Comparison of ENCODE assay signal across 1 fruit fly cellular context in genomic region chr2L:11807697-11808226, dm6.
TF ChIP-seq lines count a peak whose summit lies in the region.

No protein-coding gene starts in this region.

TF ChIP-seq in whole organism, embryonic, 481 proteins besides CTCF, POLR2A, EP300 and RAD21 (continued from another document and continues in another):
- TF ChIP-seq CG18011 (GFP tag; optimal IDR thresholded peaks at IDR 0.05; lab: Kevin White, UChicago) = no peak
- TF ChIP-seq Oli (tag; optimal IDR thresholded peaks at IDR 0.05; lab: Kevin White, UChicago) = no peak
- no peak for TF ChIP-seq cato (GFP tag; optimal IDR thresholded peaks at IDR 0.05; lab: Kevin White, UChicago; ENCODE audit: borderline replicate concordance)
- TF ChIP-seq twi (tag; optimal IDR thresholded peaks at IDR 0.05; lab: Kevin White, UChicago) = no peak
- TF ChIP-seq CG11085 (GFP tag; IDR thresholded peaks at IDR 0.05; lab: Robert Waterston, UW) = no peak
- TF ChIP-seq CG16813 (GFP tag; IDR thresholded peaks at IDR 0.05; lab: Robert Waterston, UW; ENCODE audit: partially characterized antibody) = no peak
- no peak for TF ChIP-seq CG10979 (tag; optimal IDR thresholded peaks at IDR 0.05; lab: Kevin White, UChicago)
- peak in 1 of 2 experiments; percentile 5 for TF ChIP-seq dpn (GFP tag; optimal IDR thresholded peaks at IDR 0.05; lab: Kevin White, UChicago)
- TF ChIP-seq CG7372 (GFP tag; IDR thresholded peaks at IDR 0.05; lab: Robert Waterston, UW) = no peak
- TF ChIP-seq Abd-B (GFP tag; optimal IDR thresholded peaks at IDR 0.05; lab: Kevin White, UChicago) = no peak
- TF ChIP-seq CG15269 (tag; optimal IDR thresholded peaks at IDR 0.05; lab: Kevin White, UChicago) = no peak
- no peak for TF ChIP-seq CG10209 (GFP tag; optimal IDR thresholded peaks at IDR 0.05; lab: Kevin White, UChicago)
- TF ChIP-seq wdn (GFP tag; IDR thresholded peaks at IDR 0.05; lab: Robert Waterston, UW) = no peak
- 0 out of 2 replicates have a peak, but pooled peaks have one; percentile 23 for TF ChIP-seq Dref (GFP tag; IDR thresholded peaks at IDR 0.05; lab: Robert Waterston, UW)
- peak; percentile 24; the same call in 1 of the 3 replicates for TF ChIP-seq CG34224 (GFP tag; IDR thresholded peaks at IDR 0.05; lab: Robert Waterston, UW; ENCODE audit: partially characterized antibody)
- TF ChIP-seq ATbp (GFP tag; optimal IDR thresholded peaks at IDR 0.05; lab: Kevin White, UChicago) = no peak
- no peak for TF ChIP-seq ken (GFP tag; IDR thresholded peaks at IDR 0.05; lab: Robert Waterston, UW)
- TF ChIP-seq vfl (GFP tag; optimal IDR thresholded peaks at IDR 0.05; lab: Kevin White, UChicago) = no peak
- peak; percentile 55 for TF ChIP-seq Nf-YC (tag; optimal IDR thresholded peaks at IDR 0.05; lab: Kevin White, UChicago)
- TF ChIP-seq CG8478 (optimal IDR thresholded peaks at IDR 0.05; lab: Kevin White, UChicago) = peak; percentile 80
- no peak for TF ChIP-seq aop (GFP tag; IDR thresholded peaks at IDR 0.05; lab: Robert Waterston, UW)
- no peak for TF ChIP-seq jumu (GFP tag; optimal IDR thresholded peaks at IDR 0.05; lab: Kevin White, UChicago)
- 0 out of 2 replicates have a peak, but pooled peaks have one; percentile 42 for TF ChIP-seq ara (GFP tag; IDR thresholded peaks at IDR 0.05; lab: Robert Waterston, UW)
- peak; percentile 98 for TF ChIP-seq cg (GFP tag; optimal IDR thresholded peaks at IDR 0.05; lab: Kevin White, UChicago)
- no peak for TF ChIP-seq CG33213 (GFP tag; optimal IDR thresholded peaks at IDR 0.05; lab: Kevin White, UChicago)
- no peak for TF ChIP-seq mld (GFP tag; IDR thresholded peaks at IDR 0.05; lab: Robert Waterston, UW; ENCODE audit: partially characterized antibody)
- TF ChIP-seq kah (GFP tag; optimal IDR thresholded peaks at IDR 0.05; lab: Kevin White, UChicago) = peak; percentile 5
- TF ChIP-seq CG13894 (tag; optimal IDR thresholded peaks at IDR 0.05; lab: Kevin White, UChicago) = peak; percentile 78
- no peak for TF ChIP-seq stc (GFP tag; IDR thresholded peaks at IDR 0.05; lab: Robert Waterston, UW)
- no peak for TF ChIP-seq CG30020 (tag; optimal IDR thresholded peaks at IDR 0.05; lab: Kevin White, UChicago)
- peak; percentile 44 for TF ChIP-seq B-H2 (GFP tag; optimal IDR thresholded peaks at IDR 0.05; lab: Kevin White, UChicago)
- no peak for TF ChIP-seq Sry-δ (GFP tag; optimal IDR thresholded peaks at IDR 0.05; lab: Kevin White, UChicago)
- TF ChIP-seq Aef1 (GFP tag; IDR thresholded peaks at IDR 0.05; lab: Robert Waterston, UW) = no peak
- no peak for TF ChIP-seq CG4424 (GFP tag; optimal IDR thresholded peaks at IDR 0.05; lab: Kevin White, UChicago)
- no peak for TF ChIP-seq CG12236 (GFP tag; optimal IDR thresholded peaks at IDR 0.05; lab: Kevin White, UChicago)
- peak; percentile 18 for TF ChIP-seq shn (GFP tag; optimal IDR thresholded peaks at IDR 0.05; lab: Kevin White, UChicago)
- TF ChIP-seq exex (tag; optimal IDR thresholded peaks at IDR 0.05; lab: Kevin White, UChicago) = peak; percentile 37
- TF ChIP-seq CG4730 (GFP tag; IDR thresholded peaks at IDR 0.05; lab: Robert Waterston, UW) = no peak
- TF ChIP-seq CG3726 (GFP tag; IDR thresholded peaks at IDR 0.05; lab: Robert Waterston, UW) = no peak
- peak; percentile 57 for TF ChIP-seq onecut (GFP tag; IDR thresholded peaks at IDR 0.05; lab: Robert Waterston, UW)
- TF ChIP-seq CG8359 (GFP tag; optimal IDR thresholded peaks at IDR 0.05; lab: Kevin White, UChicago; ENCODE audit: borderline replicate concordance) = no peak
- no peak for TF ChIP-seq CG14965 (GFP tag; optimal IDR thresholded peaks at IDR 0.05; lab: Kevin White, UChicago; ENCODE audit: borderline replicate concordance)
- no peak for TF ChIP-seq Hr39 (optimal IDR thresholded peaks at IDR 0.05; lab: Kevin White, UChicago)
- peak; percentile 14 for TF ChIP-seq CG8924 (tag; optimal IDR thresholded peaks at IDR 0.05; lab: Kevin White, UChicago)
- no peak for TF ChIP-seq Doc3 (GFP tag; IDR thresholded peaks at IDR 0.05; lab: Robert Waterston, UW; ENCODE audit: partially characterized antibody)
- peak; percentile 52 for TF ChIP-seq CG34376 (GFP tag; optimal IDR thresholded peaks at IDR 0.05; lab: Kevin White, UChicago)
- peak; percentile 94 for TF ChIP-seq Med (GFP tag; lab: Kevin White, UChicago)
- peak; percentile 25 for TF ChIP-seq pzg (GFP tag; optimal IDR thresholded peaks at IDR 0.05; lab: Kevin White, UChicago)
- TF ChIP-seq oc (tag; optimal IDR thresholded peaks at IDR 0.05; lab: Kevin White, UChicago) = no peak
- no peak for TF ChIP-seq Ssrp (tag; optimal IDR thresholded peaks at IDR 0.05; lab: Kevin White, UChicago)
- TF ChIP-seq CG1529 (GFP tag; optimal IDR thresholded peaks at IDR 0.05; lab: Kevin White, UChicago) = no peak
- peak; percentile 65; the same call in 2 of the 3 replicates for TF ChIP-seq so (GFP tag; IDR thresholded peaks at IDR 0.05; lab: Robert Waterston, UW)
- no peak for TF ChIP-seq bowl (GFP tag; IDR thresholded peaks at IDR 0.05; lab: Robert Waterston, UW)
- TF ChIP-seq az2 (GFP tag; optimal IDR thresholded peaks at IDR 0.05; lab: Kevin White, UChicago) = no peak
- TF ChIP-seq gt (GFP tag; IDR thresholded peaks at IDR 0.05; lab: Robert Waterston, UW) = no peak
- no peak for TF ChIP-seq Chrac-16 (GFP tag; optimal IDR thresholded peaks at IDR 0.05; lab: Kevin White, UChicago)
- peak; percentile 65 for TF ChIP-seq lab (GFP tag; optimal IDR thresholded peaks at IDR 0.05; lab: Kevin White, UChicago)
- no peak for TF ChIP-seq CG6689 (GFP tag; IDR thresholded peaks at IDR 0.05; lab: Robert Waterston, UW)
- TF ChIP-seq TFAM (GFP tag; optimal IDR thresholded peaks at IDR 0.05; lab: Kevin White, UChicago) = no peak
- no peak for TF ChIP-seq tup (GFP tag; optimal IDR thresholded peaks at IDR 0.05; lab: Kevin White, UChicago)
- TF ChIP-seq lola (GFP tag; optimal IDR thresholded peaks at IDR 0.05; lab: Kevin White, UChicago) = peak in 1 of 3 experiments; percentile 83
- TF ChIP-seq cwo (GFP tag; optimal IDR thresholded peaks at IDR 0.05; lab: Kevin White, UChicago) = no peak
- TF ChIP-seq CG17186 (GFP tag; optimal IDR thresholded peaks at IDR 0.05; lab: Kevin White, UChicago) = no peak
- no peak for TF ChIP-seq pum (GFP tag; optimal IDR thresholded peaks at IDR 0.05; lab: Kevin White, UChicago)
- TF ChIP-seq da (GFP tag; optimal IDR thresholded peaks at IDR 0.05; lab: Kevin White, UChicago) = no peak
- TF ChIP-seq sens (GFP tag; lab: Kevin White, UChicago) = peak; percentile 88
- TF ChIP-seq bsh (GFP tag; optimal IDR thresholded peaks at IDR 0.05; lab: Kevin White, UChicago) = peak in 1 of 2 experiments; percentile 18
- TF ChIP-seq lov (optimal IDR thresholded peaks at IDR 0.05; lab: Kevin White, UChicago) = no peak
- 0 out of 3 replicates have a peak, but pooled peaks have one; percentile 50 for TF ChIP-seq lov (GFP tag; IDR thresholded peaks at IDR 0.05; lab: Robert Waterston, UW)
- no peak for TF ChIP-seq ham (GFP tag; IDR thresholded peaks at IDR 0.05; lab: Robert Waterston, UW)
- TF ChIP-seq PHDP (tag; optimal IDR thresholded peaks at IDR 0.05; lab: Kevin White, UChicago) = no peak
- TF ChIP-seq B-H1 (GFP tag; IDR thresholded peaks at IDR 0.05; lab: Robert Waterston, UW) = no peak
- TF ChIP-seq CG32532 (GFP tag; IDR thresholded peaks at IDR 0.05; lab: Robert Waterston, UW) = peak; percentile 34; the same call in 1 of the 2 replicates
- TF ChIP-seq CG11723 (GFP tag; optimal IDR thresholded peaks at IDR 0.05; lab: Kevin White, UChicago) = no peak
- no peak for TF ChIP-seq CG18262 (tag; optimal IDR thresholded peaks at IDR 0.05; lab: Kevin White, UChicago)
- peak; percentile 8 for TF ChIP-seq NfI (GFP tag; optimal IDR thresholded peaks at IDR 0.05; lab: Kevin White, UChicago)
- TF ChIP-seq sna (GFP tag; IDR thresholded peaks at IDR 0.05; lab: Robert Waterston, UW; ENCODE audit: partially characterized antibody) = no peak
- no peak for TF ChIP-seq chn (GFP tag; optimal IDR thresholded peaks at IDR 0.05; lab: Kevin White, UChicago)
- no peak for TF ChIP-seq CG6854 (GFP tag; optimal IDR thresholded peaks at IDR 0.05; lab: Kevin White, UChicago)
- TF ChIP-seq CG9437 (GFP tag; optimal IDR thresholded peaks at IDR 0.05; lab: Kevin White, UChicago) = no peak
- peak; percentile 61 for TF ChIP-seq nom (GFP tag; optimal IDR thresholded peaks at IDR 0.05; lab: Kevin White, UChicago)
- TF ChIP-seq CG3995 (GFP tag; optimal IDR thresholded peaks at IDR 0.05; lab: Kevin White, UChicago) = no peak
- no peak for TF ChIP-seq fru (optimal IDR thresholded peaks at IDR 0.05; lab: Kevin White, UChicago)
- TF ChIP-seq luna (GFP tag; optimal IDR thresholded peaks at IDR 0.05; lab: Kevin White, UChicago) = no peak
- no peak for TF ChIP-seq dmrt99B (tag; optimal IDR thresholded peaks at IDR 0.05; lab: Kevin White, UChicago)
- no peak for TF ChIP-seq CG14667 (GFP tag; IDR thresholded peaks at IDR 0.05; lab: Robert Waterston, UW)
- no peak for TF ChIP-seq NC2β (GFP tag; optimal IDR thresholded peaks at IDR 0.05; lab: Kevin White, UChicago)
- no peak for TF ChIP-seq hbn (GFP tag; IDR thresholded peaks at IDR 0.05; lab: Robert Waterston, UW; ENCODE audit: partially characterized antibody)
- 0 out of 3 replicates have a peak, but pooled peaks have one; percentile 31 for TF ChIP-seq zen2 (GFP tag; IDR thresholded peaks at IDR 0.05; lab: Robert Waterston, UW; ENCODE audit: partially characterized antibody)
- TF ChIP-seq nerfin-2 (GFP tag; IDR thresholded peaks at IDR 0.05; lab: Robert Waterston, UW; ENCODE audit: partially characterized antibody) = no peak
- TF ChIP-seq CkIIα-i1 (GFP tag; IDR thresholded peaks at IDR 0.05; lab: Robert Waterston, UW) = no peak
- peak; percentile 65 for TF ChIP-seq mirr (GFP tag; optimal IDR thresholded peaks at IDR 0.05; lab: Kevin White, UChicago)
- TF ChIP-seq slbo (GFP tag; IDR thresholded peaks at IDR 0.05; lab: Robert Waterston, UW) = peak; percentile 45; the same call in 1 of the 2 replicates
- TF ChIP-seq CG12769 (tag; optimal IDR thresholded peaks at IDR 0.05; lab: Kevin White, UChicago) = peak; percentile 88
- no peak; the same call in 1 of the 2 replicates for TF ChIP-seq ranshi (GFP tag; IDR thresholded peaks at IDR 0.05; lab: Robert Waterston, UW)
- peak; percentile 67; the same call in 1 of the 2 replicates for TF ChIP-seq chm (GFP tag; IDR thresholded peaks at IDR 0.05; lab: Robert Waterston, UW)
- no peak for TF ChIP-seq Camta (GFP tag; optimal IDR thresholded peaks at IDR 0.05; lab: Kevin White, UChicago)
- no peak for TF ChIP-seq Fer1 (GFP tag; optimal IDR thresholded peaks at IDR 0.05; lab: Kevin White, UChicago)
- TF ChIP-seq Hr3 (GFP tag; optimal IDR thresholded peaks at IDR 0.05; lab: Kevin White, UChicago) = no peak
- TF ChIP-seq CG9932 (GFP tag; IDR thresholded peaks at IDR 0.05; lab: Robert Waterston, UW) = 0 out of 2 replicates have a peak, but pooled peaks have one; percentile 8
- TF ChIP-seq hth (optimal IDR thresholded peaks at IDR 0.05; lab: Kevin White, UChicago) = no peak
- no peak for TF ChIP-seq NK7.1 (GFP tag; optimal IDR thresholded peaks at IDR 0.05; lab: Kevin White, UChicago)
- TF ChIP-seq abd-A (tag; optimal IDR thresholded peaks at IDR 0.05; lab: Kevin White, UChicago) = peak; percentile 95
- no peak for TF ChIP-seq Ptx1 (GFP tag; IDR thresholded peaks at IDR 0.05; lab: Robert Waterston, UW)
- 0 out of 2 replicates have a peak, but pooled peaks have one; percentile 10 for TF ChIP-seq CG11247 (GFP tag; IDR thresholded peaks at IDR 0.05; lab: Robert Waterston, UW)
- TF ChIP-seq CG10321 (GFP tag; IDR thresholded peaks at IDR 0.05; lab: Robert Waterston, UW) = no peak
- TF ChIP-seq CG6813 (GFP tag; optimal IDR thresholded peaks at IDR 0.05; lab: Kevin White, UChicago) = no peak
- no peak for TF ChIP-seq klu (GFP tag; IDR thresholded peaks at IDR 0.05; lab: Robert Waterston, UW)
- no peak for TF ChIP-seq CG13123 (GFP tag; optimal IDR thresholded peaks at IDR 0.05; lab: Kevin White, UChicago)
- no peak for TF ChIP-seq prd (optimal IDR thresholded peaks at IDR 0.05; lab: Kevin White, UChicago)
- TF ChIP-seq prd (GFP tag; IDR thresholded peaks at IDR 0.05; lab: Robert Waterston, UW) = no peak
- no peak for TF ChIP-seq org-1 (GFP tag; optimal IDR thresholded peaks at IDR 0.05; lab: Kevin White, UChicago)
- peak; percentile 19 for TF ChIP-seq Dip3 (GFP tag; optimal IDR thresholded peaks at IDR 0.05; lab: Kevin White, UChicago)
- TF ChIP-seq zen (tag; optimal IDR thresholded peaks at IDR 0.05; lab: Kevin White, UChicago) = no peak
- no peak for TF ChIP-seq BtbVII (GFP tag; optimal IDR thresholded peaks at IDR 0.05; lab: Kevin White, UChicago)
- TF ChIP-seq dmrt11E (tag; optimal IDR thresholded peaks at IDR 0.05; lab: Kevin White, UChicago) = no peak
- TF ChIP-seq mam (GFP tag; optimal IDR thresholded peaks at IDR 0.05; lab: Kevin White, UChicago) = peak; percentile 18
- no peak for TF ChIP-seq CG7357 (GFP tag; IDR thresholded peaks at IDR 0.05; lab: Robert Waterston, UW)
- TF ChIP-seq knrl (GFP tag; IDR thresholded peaks at IDR 0.05; lab: Robert Waterston, UW; ENCODE audit: partially characterized antibody) = peak; percentile 25; the same call in 1 of the 3 replicates
- no peak for TF ChIP-seq CG13775 (GFP tag; optimal IDR thresholded peaks at IDR 0.05; lab: Kevin White, UChicago)
- TF ChIP-seq CG5953 (GFP tag; IDR thresholded peaks at IDR 0.05; lab: Robert Waterston, UW) = no peak
- peak; percentile 16 for TF ChIP-seq zf30C (GFP tag; optimal IDR thresholded peaks at IDR 0.05; lab: Kevin White, UChicago)
- peak; percentile 9 for TF ChIP-seq CG12219 (GFP tag; optimal IDR thresholded peaks at IDR 0.05; lab: Kevin White, UChicago)
- TF ChIP-seq CG31365 (tag; optimal IDR thresholded peaks at IDR 0.05; lab: Kevin White, UChicago) = no peak
- no peak for TF ChIP-seq CG8388 (GFP tag; optimal IDR thresholded peaks at IDR 0.05; lab: Kevin White, UChicago)
- TF ChIP-seq Sry-β (GFP tag; optimal IDR thresholded peaks at IDR 0.05; lab: Kevin White, UChicago) = no peak
- peak; percentile 61 for TF ChIP-seq HmgD (GFP tag; optimal IDR thresholded peaks at IDR 0.05; lab: Kevin White, UChicago)
- 0 out of 2 replicates have a peak, but pooled peaks have one; percentile 30 for TF ChIP-seq cas (GFP tag; IDR thresholded peaks at IDR 0.05; lab: Robert Waterston, UW)
- TF ChIP-seq CG16779 (GFP tag; IDR thresholded peaks at IDR 0.05; lab: Robert Waterston, UW) = peak; percentile 85
- TF ChIP-seq sd (tag; optimal IDR thresholded peaks at IDR 0.05; lab: Kevin White, UChicago) = peak; percentile 84
- TF ChIP-seq CG12942 (GFP tag; optimal IDR thresholded peaks at IDR 0.05; lab: Kevin White, UChicago) = no peak
- TF ChIP-seq Spps (tag; optimal IDR thresholded peaks at IDR 0.05; lab: Kevin White, UChicago) = no peak
- no peak for TF ChIP-seq Mrtf (GFP tag; IDR thresholded peaks at IDR 0.05; lab: Robert Waterston, UW)
- no peak for TF ChIP-seq eyg (GFP tag; optimal IDR thresholded peaks at IDR 0.05; lab: Kevin White, UChicago)
